Worm (Caenorhabditis elegans): ENCODE data around the gene F59A7.5.

ce11 chrV:1989220-1989619 is 33.3 kb upstream of the F59A7.5 start:
- TF ChIP-seq ceh-36 (tag; optimal IDR thresholded peaks at IDR 0.05) (no peak), sea-1 (GFP tag; conservative IDR thresholded peaks at IDR 0.05) (no peak), hnd-1 (tag; optimal IDR thresholded peaks at IDR 0.05) (no peak), hmbx-1 (tag; optimal IDR thresholded peaks at IDR 0.05) (no peak), B0310.2 (tag; optimal IDR thresholded peaks at IDR 0.05) (no peak)

Measured in whole organism, early embryonic.